Fruit fly (Drosophila melanogaster): ENCODE measurements around the gene PH4alphaMP.

The PH4alphaMP gene

DNA sequence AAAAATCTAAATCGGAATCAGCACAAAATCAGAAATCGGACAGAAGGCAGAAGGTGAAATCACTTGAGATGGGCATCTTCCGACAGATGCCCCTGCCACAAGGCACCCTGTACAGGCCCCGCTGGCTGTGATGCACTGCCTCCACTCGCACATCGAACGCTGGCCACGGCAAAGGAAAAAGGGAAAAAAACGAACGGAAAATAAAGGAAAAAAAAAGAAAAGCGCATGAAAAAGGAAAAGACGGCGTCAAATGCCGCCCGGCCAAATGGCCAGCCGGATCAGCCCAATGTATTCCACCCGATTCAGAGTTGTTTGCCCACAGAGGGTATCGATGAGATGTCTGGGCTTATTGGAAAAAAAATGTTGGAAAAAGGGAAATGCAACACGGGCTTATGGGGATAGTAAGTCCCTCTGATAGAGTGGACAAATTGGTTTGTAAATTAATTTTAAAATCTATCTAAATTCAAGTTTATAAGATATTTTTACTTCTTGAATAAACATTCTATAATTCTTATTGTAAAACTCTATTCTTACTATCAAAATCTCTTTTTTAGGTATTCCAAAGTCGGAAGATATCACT lies 35.3 kb upstream of the PH4alphaMP start (continued):
- no peak for TF ChIP-seq trh (GFP tag; optimal IDR thresholded peaks at IDR 0.05)
- TF ChIP-seq Six4 (GFP tag; optimal IDR thresholded peaks at IDR 0.05), result no peak
- TF ChIP-seq Dek (tag; optimal IDR thresholded peaks at IDR 0.05), result no peak
- peak in 1 of 2 experiments; percentile 39 for TF ChIP-seq Hr51 (GFP tag; optimal IDR thresholded peaks at IDR 0.05)
- peak; percentile 40 for TF ChIP-seq phol (tag; optimal IDR thresholded peaks at IDR 0.05)
- no peak for TF ChIP-seq PHDP (tag; optimal IDR thresholded peaks at IDR 0.05)
- TF ChIP-seq CG15269 (tag; optimal IDR thresholded peaks at IDR 0.05), result no peak
- peak; percentile 3 to 28 for TF ChIP-seq bsh (GFP tag; optimal IDR thresholded peaks at IDR 0.05)
- no peak for TF ChIP-seq Sry-β (GFP tag; optimal IDR thresholded peaks at IDR 0.05)
- TF ChIP-seq dmrt11E (tag; optimal IDR thresholded peaks at IDR 0.05), result peak; percentile 6
- TF ChIP-seq zfh2 (GFP tag; optimal IDR thresholded peaks at IDR 0.05), result no peak
- TF ChIP-seq CG17612 (GFP tag; IDR thresholded peaks at IDR 0.05), result no peak
- TF ChIP-seq Chrac-16 (GFP tag; optimal IDR thresholded peaks at IDR 0.05), result no peak
- TF ChIP-seq CTCF (GFP tag; optimal IDR thresholded peaks at IDR 0.05), result no peak
- no peak for TF ChIP-seq Atf3 (GFP tag; optimal IDR thresholded peaks at IDR 0.05)
- TF ChIP-seq CG3065 (GFP tag; optimal IDR thresholded peaks at IDR 0.05), result no peak
- TF ChIP-seq CG6254 (GFP tag; optimal IDR thresholded peaks at IDR 0.05), result peak; percentile 9
- peak; percentile 47 for TF ChIP-seq CG2678 (tag; optimal IDR thresholded peaks at IDR 0.05)
- TF ChIP-seq Jarid2 (GFP tag; optimal IDR thresholded peaks at IDR 0.05), result no peak
- TF ChIP-seq CG14710 (tag; optimal IDR thresholded peaks at IDR 0.05), result peak; percentile 6
- TF ChIP-seq CG4820 (GFP tag; optimal IDR thresholded peaks at IDR 0.05), result no peak
- TF ChIP-seq prd (optimal IDR thresholded peaks at IDR 0.05), result no peak
- TF ChIP-seq prd (GFP tag; IDR thresholded peaks at IDR 0.05), result no peak
- TF ChIP-seq gem (tag; optimal IDR thresholded peaks at IDR 0.05), result peak; percentile 50
- TF ChIP-seq D19A (tag; optimal IDR thresholded peaks at IDR 0.05), result peak; percentile 31
- no peak for TF ChIP-seq tap (tag; optimal IDR thresholded peaks at IDR 0.05)
- TF ChIP-seq CG34224 (GFP tag; IDR thresholded peaks at IDR 0.05; ENCODE audit: partially characterized antibody), result no peak
- TF ChIP-seq Ssrp (tag; optimal IDR thresholded peaks at IDR 0.05), result peak; percentile 30
- no peak for TF ChIP-seq tio (GFP tag; optimal IDR thresholded peaks at IDR 0.05)
- no peak for TF ChIP-seq CG14965 (GFP tag; optimal IDR thresholded peaks at IDR 0.05; ENCODE audit: borderline replicate concordance)
- TF ChIP-seq CG9215 (GFP tag; IDR thresholded peaks at IDR 0.05), result no peak
- no peak for TF ChIP-seq usp (GFP tag; optimal IDR thresholded peaks at IDR 0.05)
- peak; percentile 60 for TF ChIP-seq D19B (GFP tag; optimal IDR thresholded peaks at IDR 0.05)
- TF ChIP-seq CG2712 (tag; optimal IDR thresholded peaks at IDR 0.05), result peak; percentile 42
- TF ChIP-seq sna (GFP tag; IDR thresholded peaks at IDR 0.05; ENCODE audit: partially characterized antibody), result no peak
- TF ChIP-seq gfzf (GFP tag; optimal IDR thresholded peaks at IDR 0.05), result no peak
- no peak for TF ChIP-seq sob (GFP tag; IDR thresholded peaks at IDR 0.05)
- no peak for TF ChIP-seq luna (GFP tag; optimal IDR thresholded peaks at IDR 0.05)
- TF ChIP-seq Xbp1 (GFP tag; optimal IDR thresholded peaks at IDR 0.05), result peak; percentile 9
- no peak for TF ChIP-seq dm (GFP tag; optimal IDR thresholded peaks at IDR 0.05)
- TF ChIP-seq fd64A (GFP tag; optimal IDR thresholded peaks at IDR 0.05), result no peak
- TF ChIP-seq CG15601 (tag; optimal IDR thresholded peaks at IDR 0.05), result no peak
- no peak for TF ChIP-seq pfk (GFP tag; optimal IDR thresholded peaks at IDR 0.05)
- no peak for TF ChIP-seq CG4617 (GFP tag; optimal IDR thresholded peaks at IDR 0.05; ENCODE audit: borderline replicate concordance)
- no peak for TF ChIP-seq tx (GFP tag; optimal IDR thresholded peaks at IDR 0.05)
- TF ChIP-seq kah (GFP tag; optimal IDR thresholded peaks at IDR 0.05), result no peak
- no peak for TF ChIP-seq Awh (GFP tag; IDR thresholded peaks at IDR 0.05)
- TF ChIP-seq CG10543 (GFP tag; optimal IDR thresholded peaks at IDR 0.05), result no peak
- 0 out of 2 replicates have a peak, but pooled peaks have one; percentile 28 for TF ChIP-seq Ptx1 (GFP tag; IDR thresholded peaks at IDR 0.05)
- TF ChIP-seq CG6175 (GFP tag; IDR thresholded peaks at IDR 0.05), result no peak
- no peak for TF ChIP-seq gt (GFP tag; IDR thresholded peaks at IDR 0.05)
